Worm (Caenorhabditis elegans) whole organism, mixed stage, embryonic: ENCODE measurements around the gene str-81.

Experiments used
- M03D4.4 ChIP-seq: sonication (generic microtip); optimal IDR thresholded peaks from 2 replicates; lab custom pipeline; 2017; ENCODE audit warnings: mild to moderate bottlenecking, missing genetic modification characterization, missing compliant biosample characterization
- lin-32 ChIP-seq: fragments of 200-800 bp; sonication (Bioruptor generic); optimal IDR thresholded peaks from 2 replicates; lab custom pipeline; 2018; ENCODE audit warnings: mild to moderate bottlenecking, missing genetic modification characterization, missing compliant biosample characterization
- lsy-2 ChIP-seq: fragments of 150-350 bp; optimal IDR thresholded peaks from 2 replicates; lab custom pipeline; 2014; ENCODE audit warnings: missing biosample characterization, missing genetic modification characterization
- mep-1 ChIP-seq: fragments of 150-350 bp; optimal IDR thresholded peaks from 2 replicates; lab custom pipeline; 2017; ENCODE audit warnings: missing biosample characterization, missing genetic modification reagents, missing genetic modification characterization, inconsistent platforms
- pha-4 ChIP-seq: fragments of 150-350 bp; optimal IDR thresholded peaks from 2 replicates; lab custom pipeline; 2018; ENCODE audit warnings: missing biosample characterization, missing genetic modification reagents, missing genetic modification characterization
- snpc-4 ChIP-seq: fragments of 150-350 bp; optimal IDR thresholded peaks from 2 replicates; lab custom pipeline; 2014; ENCODE audit warnings: missing biosample characterization, missing genetic modification characterization

ce11 chrV:19299262-19299661 lies 48.4 kb upstream of the str-81 start, which contains the start of gene F55C9.14:
- no peak for TF ChIP-seq pha-4 (tag; lab: Kevin White, UChicago)
- no peak for TF ChIP-seq lin-32 (GFP tag; lab: Kevin White, UChicago)
- no peak for TF ChIP-seq lsy-2 (tag; lab: Kevin White, UChicago)
- TF ChIP-seq mep-1 (tag; lab: Kevin White, UChicago) = no peak
- TF ChIP-seq snpc-4 = no peak
- no peak for TF ChIP-seq M03D4.4
